Worm (Caenorhabditis elegans) whole organism, L1 larva: ENCODE data around the gene T14A8.2.

Experiments
- C04F5.9 ChIP-seq: sonication (generic microtip); optimal IDR thresholded peaks from 2 replicates; lab custom pipeline; 2016; ENCODE audit warnings: missing genetic modification characterization, missing compliant biosample characterization
- blmp-1 ChIP-seq: fragments of 150-350 bp; optimal IDR thresholded peaks from 2 replicates; lab custom pipeline; 2014; ENCODE audit warnings: missing biosample characterization, missing genetic modification characterization
- ceh-63 ChIP-seq: fragments of 200-800 bp; sonication (Bioruptor generic); optimal IDR thresholded peaks from 2 replicates; lab custom pipeline; 2018; ENCODE audit warnings: mild to moderate bottlenecking, missing genetic modification characterization, missing compliant biosample characterization
- ceh-82 ChIP-seq, 3 experiments: fragments of 150-350 bp in 1 of 3; sonication (generic microtip) in 2 of 3; optimal IDR thresholded peaks; 2 replicates each; lab custom pipeline; 2014 to 2017; ENCODE audit warnings: missing biosample characterization in 3 of 3, missing genetic modification characterization in 3 of 3
- ceh-90 ChIP-seq: sonication (generic microtip); optimal IDR thresholded peaks from 2 replicates; lab custom pipeline; 2016; ENCODE audit warnings: missing genetic modification characterization, missing compliant biosample characterization
- dpl-1 ChIP-seq, 3 experiments: fragments of 150-350 bp in 2 of 3; sonication (generic microtip) in 1 of 3; optimal IDR thresholded peaks; 2 replicates each; lab custom pipeline; 2014 to 2017; ENCODE audit warnings: missing biosample characterization in 3 of 3, missing genetic modification characterization in 3 of 3, missing genetic modification reagents in 3 of 3
- efl-1 ChIP-seq, 4 experiments: fragments of 150-350 bp; optimal IDR thresholded peaks in 3 of 4; peaks in 1 of 4; 1 replicate in 1 of 4; 2 replicates in 3 of 4; lab custom pipeline; 2014; ENCODE audit warnings: missing biosample characterization in 2 of 4, missing genetic modification characterization in 2 of 4, missing genetic modification reagents in 2 of 4
- egl-13 ChIP-seq: sonication (generic microtip); optimal IDR thresholded peaks from 2 replicates; lab custom pipeline; 2016; ENCODE audit warnings: missing genotype, missing genetic modification reagents, missing genetic modification characterization, missing compliant biosample characterization
- elt-2 ChIP-seq: sonication (generic microtip); optimal IDR thresholded peaks from 2 replicates; lab custom pipeline; 2016; ENCODE audit warnings: missing genetic modification characterization, mild to moderate bottlenecking, inconsistent platforms, missing compliant biosample characterization, missing genetic modification reagents
- elt-3 ChIP-seq, 6 experiments: fragments of 150-350 bp in 1 of 6; sonication (generic microtip); optimal IDR thresholded peaks; 2 replicates each; lab custom pipeline; 2017 to 2018; ENCODE audit warnings: missing biosample characterization in 6 of 6, missing genetic modification characterization in 6 of 6, inconsistent platforms in 1 of 6
- fkh-10 ChIP-seq: sonication (generic microtip); optimal IDR thresholded peaks from 2 replicates; lab custom pipeline; 2017; ENCODE audit warnings: missing biosample characterization, missing genetic modification reagents, missing genetic modification characterization
- fkh-4 ChIP-seq: sonication (generic microtip); optimal IDR thresholded peaks from 2 replicates; lab custom pipeline; 2016; ENCODE audit warnings: missing compliant biosample characterization, missing genetic modification characterization, borderline replicate concordance
- fkh-8 ChIP-seq: sonication (generic microtip); optimal IDR thresholded peaks from 2 replicates; lab custom pipeline; 2016; ENCODE audit warnings: mild to moderate bottlenecking, missing genetic modification characterization, missing compliant biosample characterization
- grh-1 ChIP-seq: fragments of 200-800 bp; sonication (Bioruptor generic); IDR thresholded peaks from 2 replicates; pipeline ENCODE4 v1.3.6; 2022; ENCODE audit warnings: missing genetic modification reagents, missing genetic modification characterization, missing compliant biosample characterization
- hlh-17 ChIP-seq: fragments of 200-800 bp; sonication (Bioruptor generic); optimal IDR thresholded peaks from 2 replicates; lab custom pipeline; 2018; ENCODE audit warnings: missing genetic modification characterization, mild to moderate bottlenecking, missing compliant biosample characterization, moderate library complexity, borderline replicate concordance
- hlh-4 ChIP-seq: sonication (generic microtip); optimal IDR thresholded peaks from 2 replicates; lab custom pipeline; 2016; ENCODE audit warnings: mild to moderate bottlenecking, missing genetic modification characterization, missing compliant biosample characterization
- hpl-2 ChIP-seq: fragments of 150-350 bp; optimal IDR thresholded peaks from 2 replicates; lab custom pipeline; 2014; ENCODE audit warnings: missing biosample characterization, missing genetic modification reagents, missing genetic modification characterization
- isw-1 ChIP-seq: fragments of 200-800 bp; sonication (Bioruptor generic); IDR thresholded peaks from 2 replicates; pipeline ENCODE4 v1.3.6; 2022; ENCODE audit warnings: missing genetic modification characterization, missing compliant biosample characterization
- lin-14 ChIP-seq: fragments of 200-800 bp; sonication (Bioruptor generic); optimal IDR thresholded peaks from 2 replicates; lab custom pipeline; 2018; ENCODE audit warnings: mild to moderate bottlenecking, missing genetic modification characterization, moderate library complexity, missing compliant biosample characterization
- lin-15B ChIP-seq: fragments of 150-350 bp; sonication (generic microtip); optimal IDR thresholded peaks from 3 replicates; lab custom pipeline; 2014; ENCODE audit warnings: missing biosample characterization, missing genetic modification characterization
- lin-35 ChIP-seq, 2 experiments: fragments of 150-350 bp; optimal IDR thresholded peaks; 2 replicates each; lab custom pipeline; 2014; ENCODE audit warnings: missing biosample characterization in 2 of 2, missing genetic modification characterization in 2 of 2, missing genetic modification reagents in 2 of 2
- lin-39 ChIP-seq: fragments of 150-350 bp; optimal IDR thresholded peaks from 2 replicates; lab custom pipeline; 2014; ENCODE audit warnings: missing biosample characterization, missing genetic modification reagents, missing genetic modification characterization
- lsy-2 ChIP-seq, 2 experiments: fragments of 150-350 bp; optimal IDR thresholded peaks; 2 replicates each; lab custom pipeline; 2014; ENCODE audit warnings: missing biosample characterization in 2 of 2, missing genetic modification characterization in 2 of 2
- mab-9 ChIP-seq: fragments of 200-800 bp; sonication (Bioruptor generic); IDR thresholded peaks from 2 replicates; pipeline ENCODE4 v1.3.6; 2022; ENCODE audit warnings: missing genetic modification reagents, missing genetic modification characterization, missing compliant biosample characterization
- mdl-1 ChIP-seq, 2 experiments: fragments of 150-350 bp; optimal IDR thresholded peaks; 2 replicates each; lab custom pipeline; 2014 to 2017; ENCODE audit warnings: missing biosample characterization in 2 of 2, missing genetic modification characterization in 2 of 2, inconsistent platforms in 1 of 2
- nhr-11 ChIP-seq: fragments of 150-350 bp; optimal IDR thresholded peaks from 2 replicates; lab custom pipeline; 2014; ENCODE audit warnings: missing biosample characterization, missing genetic modification characterization
- nhr-12 ChIP-seq: sonication (generic microtip); optimal IDR thresholded peaks from 2 replicates; lab custom pipeline; 2017; ENCODE audit warnings: missing biosample characterization, missing genetic modification characterization
- nhr-19 ChIP-seq: fragments of 200-800 bp; sonication (Bioruptor generic); conservative IDR thresholded peaks from 2 replicates; pipeline ENCODE4 v1.3.6; 2022; ENCODE audit warnings: missing genetic modification characterization, missing compliant biosample characterization
- nhr-20 ChIP-seq: sonication (generic microtip); optimal IDR thresholded peaks from 2 replicates; lab custom pipeline; 2016; ENCODE audit warnings: mild to moderate bottlenecking, missing genetic modification characterization, missing compliant biosample characterization
- nhr-47 ChIP-seq: sonication (generic microtip); optimal IDR thresholded peaks from 2 replicates; lab custom pipeline; 2016; ENCODE audit warnings: mild to moderate bottlenecking, missing genetic modification characterization, moderate library complexity, missing compliant biosample characterization
- nhr-71 ChIP-seq: sonication (generic microtip); optimal IDR thresholded peaks from 2 replicates; lab custom pipeline; 2016; ENCODE audit warnings: mild to moderate bottlenecking, missing genetic modification characterization, moderate library complexity, missing compliant biosample characterization
- nhr-85 ChIP-seq: sonication (generic microtip); peaks from one replicate; lab custom pipeline; 2016; ENCODE audit warnings: missing genetic modification characterization, inconsistent platforms, missing compliant biosample characterization
- pax-3 ChIP-seq: fragments of 200-800 bp; sonication (Bioruptor generic); optimal IDR thresholded peaks from 2 replicates; lab custom pipeline; 2018; ENCODE audit warnings: mild to moderate bottlenecking, missing genetic modification characterization, moderate library complexity, missing compliant biosample characterization
- pqm-1 ChIP-seq: sonication (generic microtip); optimal IDR thresholded peaks from 3 replicates; lab custom pipeline; 2017; ENCODE audit warnings: missing biosample characterization, missing genetic modification characterization
- sptf-1 ChIP-seq: fragments of 150-350 bp; optimal IDR thresholded peaks from 2 replicates; lab custom pipeline; 2014; ENCODE audit warnings: missing biosample characterization, missing genetic modification characterization
- sup-37 ChIP-seq: fragments of 200-800 bp; sonication (Bioruptor generic); optimal IDR thresholded peaks from 2 replicates; lab custom pipeline; 2018; ENCODE audit warnings: mild to moderate bottlenecking, missing genetic modification characterization, missing compliant biosample characterization
- swsn-7 ChIP-seq: sonication (generic microtip); optimal IDR thresholded peaks from 2 replicates; lab custom pipeline; 2016; ENCODE audit warnings: missing genetic modification characterization, missing compliant biosample characterization
- tlp-1 ChIP-seq: fragments of 150-350 bp; optimal IDR thresholded peaks from 2 replicates; lab custom pipeline; 2014; ENCODE audit warnings: missing biosample characterization, missing genetic modification characterization
- unc-130 ChIP-seq: fragments of 150-350 bp; optimal IDR thresholded peaks from 2 replicates; lab custom pipeline; 2017; ENCODE audit warnings: missing biosample characterization, missing genetic modification characterization, inconsistent platforms
- unc-30 ChIP-seq: sonication (generic microtip); optimal IDR thresholded peaks from 2 replicates; lab custom pipeline; 2017; ENCODE audit warnings: missing biosample characterization, missing genetic modification characterization
- unc-86 ChIP-seq: sonication (generic microtip); optimal IDR thresholded peaks from 2 replicates; lab custom pipeline; 2016; ENCODE audit warnings: missing genetic modification characterization, missing compliant biosample characterization
- unc-98 ChIP-seq: fragments of 200-800 bp; sonication (Bioruptor generic); IDR thresholded peaks from 2 replicates; pipeline ENCODE4 v1.3.6; 2022; ENCODE audit warnings: missing genetic modification characterization, missing compliant biosample characterization
- xbp-1 ChIP-seq: sonication (generic microtip); optimal IDR thresholded peaks from 2 replicates; lab custom pipeline; 2016; ENCODE audit warnings: missing genetic modification characterization, missing compliant biosample characterization
- zag-1 ChIP-seq: fragments of 150-350 bp; optimal IDR thresholded peaks from 2 replicates; lab custom pipeline; 2014; ENCODE audit warnings: missing biosample characterization, missing genetic modification characterization
- zip-4 ChIP-seq: fragments of 200-800 bp; sonication (Bioruptor generic); optimal IDR thresholded peaks from 2 replicates; lab custom pipeline; 2018; ENCODE audit warnings: mild to moderate bottlenecking, missing genetic modification characterization, moderate library complexity, missing compliant biosample characterization
- ztf-11 ChIP-seq, 2 experiments: sonication (generic microtip); optimal IDR thresholded peaks; 2 replicates each; lab custom pipeline; 2016 to 2017; ENCODE audit warnings: missing genetic modification characterization in 2 of 2, missing biosample characterization in 1 of 2, missing compliant biosample characterization in 1 of 2

Gene T14A8.2

DNA sequence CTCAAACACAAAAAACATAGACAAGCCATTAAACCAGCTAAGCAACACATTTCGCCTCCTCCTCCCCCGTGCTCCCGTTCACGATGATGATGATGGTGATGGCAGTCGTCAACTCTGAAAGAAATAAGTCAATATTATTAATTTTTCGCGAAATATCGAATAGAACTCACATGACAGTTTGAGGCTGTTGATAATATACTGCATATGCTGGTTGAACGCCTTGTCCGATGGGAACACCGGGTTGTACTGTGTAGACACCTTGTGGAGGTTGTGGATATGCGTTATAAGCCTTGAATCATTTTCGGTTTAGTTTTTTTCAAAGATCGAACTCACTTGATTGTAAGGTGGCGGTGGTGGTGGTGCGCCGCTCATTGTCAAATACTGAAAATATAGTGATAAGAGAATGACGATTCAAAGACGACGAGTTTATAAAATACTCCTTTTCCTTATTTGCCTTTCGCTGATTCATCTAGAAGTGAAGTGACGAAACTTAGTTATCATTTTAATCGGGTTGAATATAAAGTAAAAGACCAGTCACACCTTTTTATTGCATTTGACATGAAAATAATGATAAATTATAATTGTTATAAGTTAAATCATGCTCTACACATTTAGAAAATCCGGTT lies 30.5 kb downstream of the T14A8.2 start, which contains the start of gene C33H5.13:
Gene C33H5.13 (minus strand): TSS at position 443 of the 626 bp plus-strand sequence.
- TF ChIP-seq pax-3 (tag; lab: Kevin White, UChicago) (no peak), efl-1 (optimal IDR thresholded peaks at IDR 0.05; lab: Kevin White, UChicago) (peak in 1 of 2 experiments; percentile 6), efl-1 (GFP tag; optimal IDR thresholded peaks at IDR 0.05 in 1 of 2; lab: Kevin White, UChicago) (peak in 1 of 2 experiments; percentile 56), elt-2 (tag; lab: Kevin White, UChicago) (peak; percentile 34), nhr-12 (no peak), lin-35 (GFP tag; optimal IDR thresholded peaks at IDR 0.05; lab: Kevin White, UChicago) (peak in 1 of 2 experiments; percentile 20), egl-13 (tag; lab: Kevin White, UChicago) (no peak), mdl-1 (tag; optimal IDR thresholded peaks at IDR 0.05; lab: Kevin White, UChicago) (no peak)

DNA sequence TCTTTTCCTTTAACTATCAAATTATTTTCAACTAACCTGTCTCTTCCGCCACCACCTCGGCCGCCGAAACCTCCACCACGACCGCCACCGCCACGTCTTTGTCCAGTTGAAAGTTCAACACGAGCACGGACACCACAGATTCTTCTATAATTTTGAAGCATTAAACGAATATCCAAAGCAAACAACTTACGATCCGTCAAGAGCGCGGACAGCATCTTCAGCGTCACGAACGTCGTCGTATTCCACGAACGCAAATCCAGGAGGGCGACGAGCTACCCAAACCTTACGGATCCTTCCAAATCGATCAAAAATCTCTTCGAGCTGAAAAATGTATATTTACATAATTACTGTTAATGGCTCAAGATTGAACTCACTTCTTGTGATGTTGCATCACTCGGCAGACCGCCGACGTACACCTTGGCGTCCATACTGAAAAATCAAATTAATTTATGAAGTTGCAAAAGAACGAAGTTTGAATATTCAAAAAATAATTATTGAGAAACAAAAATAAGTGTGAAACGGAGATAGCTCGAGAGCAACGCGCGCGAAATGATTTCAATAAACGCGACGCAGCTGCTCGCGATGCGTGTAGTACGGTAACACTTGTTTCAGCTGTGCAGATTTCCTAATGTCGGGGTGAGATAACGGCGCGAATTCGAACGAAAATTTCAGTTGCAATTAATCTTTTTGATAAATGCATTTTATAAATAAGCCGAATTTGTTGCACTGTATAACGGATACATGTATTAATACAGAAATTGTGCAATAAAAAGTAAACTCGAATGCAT lies 31.4 kb downstream of the T14A8.2 start, which contains the start of gene rsp-6:
Gene rsp-6 (minus strand): TSS at position 429 of the 788 bp plus-strand sequence.
- TF ChIP-seq dpl-1 (GFP tag; optimal IDR thresholded peaks at IDR 0.05; lab: Kevin White, UChicago) (peak; percentile 92 to 96 (median 94)), sup-37 (GFP tag; lab: Kevin White, UChicago) (no peak), pqm-1 (tag; lab: Kevin White, UChicago) (no peak), lin-35 (GFP tag; optimal IDR thresholded peaks at IDR 0.05; lab: Kevin White, UChicago) (peak; percentile 95 to 98), tlp-1 (tag; lab: Kevin White, UChicago) (no peak), fkh-8 (tag; lab: Kevin White, UChicago) (peak; percentile 79), zag-1 (no peak), grh-1 (GFP tag; lab: Robert Waterston, UW) (no peak), unc-130 (tag; lab: Kevin White, UChicago) (peak; percentile 87), fkh-10 (GFP tag; lab: Kevin White, UChicago) (peak; percentile 67), nhr-19 (GFP tag; lab: Robert Waterston, UW) (peak; percentile 79), unc-30 (no peak), egl-13 (tag; lab: Kevin White, UChicago) (peak; percentile 69), nhr-11 (tag; lab: Kevin White, UChicago) (peak; percentile 23), lsy-2 (tag; optimal IDR thresholded peaks at IDR 0.05; lab: Kevin White, UChicago) (peak; percentile 98 to 99), elt-3 (tag; optimal IDR thresholded peaks at IDR 0.05; lab: Kevin White, UChicago) (peak in 2 of 6 experiments; percentile 9 to 72), nhr-20 (tag; lab: Kevin White, UChicago) (peak; percentile 85), lin-14 (GFP tag; lab: Kevin White, UChicago) (peak; percentile 89), hlh-17 (GFP tag; lab: Kevin White, UChicago) (no peak), nhr-85 (tag; lab: Kevin White, UChicago) (peak; percentile 89), sptf-1 (tag; lab: Kevin White, UChicago) (no peak), ztf-11 (tag; optimal IDR thresholded peaks at IDR 0.05; lab: Kevin White, UChicago) (peak in 1 of 2 experiments; percentile 1), blmp-1 (tag; lab: Kevin White, UChicago) (peak; percentile 84), nhr-47 (tag; lab: Kevin White, UChicago) (peak; percentile 87), lin-15B (peak; percentile 96), ceh-63 (GFP tag; lab: Kevin White, UChicago) (no peak), hlh-4 (tag; lab: Kevin White, UChicago) (no peak), hpl-2 (no peak), mab-9 (GFP tag; lab: Robert Waterston, UW) (no peak), zip-4 (GFP tag; lab: Kevin White, UChicago) (peak; percentile 33), isw-1 (peak; percentile 83), nhr-12 (no peak), elt-2 (tag; lab: Kevin White, UChicago) (peak; percentile 47), unc-86 (tag; lab: Kevin White, UChicago) (peak; percentile 83), swsn-7 (tag; lab: Kevin White, UChicago) (peak; percentile 84), lin-39 (tag; lab: Kevin White, UChicago) (peak; percentile 50), xbp-1 (peak; percentile 87), ceh-90 (no peak), fkh-4 (tag; lab: Kevin White, UChicago) (no peak), unc-98 (GFP tag; lab: Robert Waterston, UW) (no peak), nhr-71 (tag; lab: Kevin White, UChicago) (peak; percentile 92), C04F5.9 (tag; lab: Kevin White, UChicago) (peak; percentile 46), ceh-82 (tag; optimal IDR thresholded peaks at IDR 0.05; lab: Kevin White, UChicago) (peak; percentile 72 to 94 (median 78))
